Worm (Caenorhabditis elegans) whole organism, L4 larva: Measurements from ENCODE around the gene R07D5.2.

Experiments used
- F49E8.2 ChIP-seq: sonication (generic microtip); optimal IDR thresholded peaks from 2 replicates; lab custom pipeline; 2016; ENCODE audit warnings: missing compliant biosample characterization, mild to moderate bottlenecking, missing genetic modification characterization, borderline replicate concordance
- aha-1 ChIP-seq: fragments of 150-350 bp; peaks from one replicate; lab custom pipeline; 2014; ENCODE audit warnings: missing biosample characterization, missing genetic modification characterization
- ceh-32 ChIP-seq: sonication (generic microtip); optimal IDR thresholded peaks from 2 replicates; lab custom pipeline; 2016; ENCODE audit warnings: mild to moderate bottlenecking, missing genetic modification characterization, missing compliant biosample characterization; ENCODE audit not compliant: poor library complexity
- ceh-62 ChIP-seq: sonication (generic microtip); optimal IDR thresholded peaks from 2 replicates; lab custom pipeline; 2017; ENCODE audit warnings: missing biosample characterization, missing genetic modification characterization
- ctbp-1 ChIP-seq: fragments of 200-800 bp; sonication (Bioruptor generic); IDR thresholded peaks from 2 replicates; pipeline ENCODE4 v1.3.6; 2022; ENCODE audit warnings: missing genetic modification reagents, missing genetic modification characterization, missing compliant biosample characterization
- dmd-8 ChIP-seq: fragments of 200-800 bp; sonication (Bioruptor generic); IDR thresholded peaks from 2 replicates; pipeline ENCODE4 v1.3.6; 2022; ENCODE audit warnings: missing genetic modification characterization, missing compliant biosample characterization
- dpl-1 ChIP-seq: fragments of 150-350 bp; optimal IDR thresholded peaks from 2 replicates; lab custom pipeline; 2014; ENCODE audit warnings: missing biosample characterization, missing genetic modification reagents, missing genetic modification characterization
- duxl-1 ChIP-seq: sonication (generic microtip); optimal IDR thresholded peaks from 2 replicates; lab custom pipeline; 2016; ENCODE audit warnings: mild to moderate bottlenecking, missing genetic modification characterization, moderate library complexity, missing compliant biosample characterization; ENCODE audit not compliant: poor library complexity
- dve-1 ChIP-seq: sonication (generic microtip); optimal IDR thresholded peaks from 2 replicates; lab custom pipeline; 2017; ENCODE audit warnings: antibody characterized with exemption, mild to moderate bottlenecking, missing genetic modification characterization, missing compliant biosample characterization; ENCODE audit not compliant: insufficient read depth
- hlh-11 ChIP-seq: fragments of 200-800 bp; sonication (Bioruptor generic); optimal IDR thresholded peaks from 2 replicates; lab custom pipeline; 2018; ENCODE audit warnings: mild to moderate bottlenecking, missing genetic modification characterization, missing compliant biosample characterization
- hlh-30 ChIP-seq: sonication (generic microtip); optimal IDR thresholded peaks from 2 replicates; lab custom pipeline; 2017; ENCODE audit warnings: antibody characterized with exemption, mild to moderate bottlenecking, missing genetic modification characterization, missing compliant biosample characterization; ENCODE audit not compliant: insufficient read depth
- lin-13 ChIP-seq: fragments of 150-350 bp; optimal IDR thresholded peaks from 2 replicates; lab custom pipeline; 2014; ENCODE audit warnings: missing biosample characterization, missing genetic modification reagents, missing genetic modification characterization
- lin-15B ChIP-seq: fragments of 150-350 bp; sonication (generic microtip); optimal IDR thresholded peaks from 3 replicates; lab custom pipeline; 2014; ENCODE audit warnings: missing biosample characterization, missing genetic modification characterization
- lin-39 ChIP-seq: fragments of 150-350 bp; optimal IDR thresholded peaks from 2 replicates; lab custom pipeline; 2014; ENCODE audit warnings: missing biosample characterization, missing genetic modification reagents, missing genetic modification characterization
- mdl-1 ChIP-seq, 2 experiments: fragments of 150-350 bp in 1 of 2; sonication (generic microtip) in 1 of 2; optimal IDR thresholded peaks; 2 replicates each; lab custom pipeline; 2014 to 2017; ENCODE audit warnings: missing biosample characterization in 2 of 2, missing genetic modification characterization in 2 of 2
- mep-1 ChIP-seq: fragments of 150-350 bp; sonication (generic microtip); optimal IDR thresholded peaks from 3 replicates; lab custom pipeline; 2014; ENCODE audit warnings: missing biosample characterization, missing genetic modification characterization
- nhr-102 ChIP-seq: sonication (generic microtip); optimal IDR thresholded peaks from 2 replicates; lab custom pipeline; 2016; ENCODE audit warnings: mild to moderate bottlenecking, missing genetic modification characterization, moderate library complexity, missing compliant biosample characterization
- nhr-11 ChIP-seq: fragments of 150-350 bp; optimal IDR thresholded peaks from 2 replicates; lab custom pipeline; 2014; ENCODE audit warnings: missing biosample characterization, missing genetic modification characterization
- nhr-111 ChIP-seq: fragments of 200-800 bp; sonication (Bioruptor generic); optimal IDR thresholded peaks from 2 replicates; lab custom pipeline; 2018; ENCODE audit warnings: mild to moderate bottlenecking, missing genetic modification characterization, missing compliant biosample characterization
- nhr-25 ChIP-seq: sonication (generic microtip); optimal IDR thresholded peaks from 2 replicates; lab custom pipeline; 2017; ENCODE audit warnings: missing genetic modification characterization, mild to moderate bottlenecking, missing compliant biosample characterization, antibody characterized with exemption, moderate library complexity, borderline replicate concordance; ENCODE audit not compliant: insufficient read depth
- nhr-28 ChIP-seq: fragments of 150-350 bp; optimal IDR thresholded peaks from 2 replicates; lab custom pipeline; 2014; ENCODE audit warnings: missing biosample characterization, missing genetic modification characterization
- nhr-41 ChIP-seq: fragments of 200-800 bp; sonication (Bioruptor generic); IDR thresholded peaks from 2 replicates; pipeline ENCODE4 v1.3.6; 2022; ENCODE audit warnings: missing genetic modification reagents, missing genetic modification characterization, missing compliant biosample characterization
- php-3 ChIP-seq: fragments of 200-800 bp; sonication (Bioruptor generic); IDR thresholded peaks from 2 replicates; pipeline ENCODE4 v1.3.6; 2022; ENCODE audit warnings: missing genetic modification reagents, missing genetic modification characterization, missing compliant biosample characterization
- set-16 ChIP-seq: fragments of 200-800 bp; sonication (Bioruptor generic); IDR thresholded peaks from 2 replicates; pipeline ENCODE4 v1.3.6; 2022; ENCODE audit warnings: missing genetic modification reagents, missing genetic modification characterization, missing compliant biosample characterization
- snpc-1.2 ChIP-seq: fragments of 200-800 bp; sonication (Bioruptor generic); IDR thresholded peaks from 2 replicates; pipeline ENCODE4 v1.3.6; 2022; ENCODE audit warnings: missing genetic modification reagents, missing genetic modification characterization, missing compliant biosample characterization
- tag-97 ChIP-seq: fragments of 200-800 bp; sonication (Bioruptor generic); IDR thresholded peaks from 2 replicates; pipeline ENCODE4 v1.3.6; 2022; ENCODE audit warnings: missing genetic modification characterization, missing compliant biosample characterization
- tra-1 ChIP-seq: fragments of 200-800 bp; sonication (Bioruptor generic); IDR thresholded peaks from 2 replicates; pipeline ENCODE4 v1.3.6; 2022; ENCODE audit warnings: missing genetic modification reagents, missing genetic modification characterization, missing compliant biosample characterization
- unc-39 ChIP-seq: sonication (generic microtip); optimal IDR thresholded peaks from 2 replicates; lab custom pipeline; 2017; ENCODE audit warnings: missing biosample characterization, missing genetic modification characterization
- unc-62 ChIP-seq, 3 experiments: fragments of 150-350 bp in 1 of 3; sonication (generic microtip); optimal IDR thresholded peaks in 2 of 3; peaks in 1 of 3; 1 replicate in 1 of 3; 2 replicates in 2 of 3; lab custom pipeline; 2014 to 2017; ENCODE audit warnings: missing biosample characterization in 3 of 3, missing genetic modification characterization in 3 of 3, missing genetic modification reagents in 3 of 3, missing genotype in 1 of 3
- vab-7 ChIP-seq: fragments of 200-800 bp; sonication (Bioruptor generic); IDR thresholded peaks from 2 replicates; pipeline ENCODE4 v1.3.6; 2022; ENCODE audit warnings: missing genetic modification reagents, missing genetic modification characterization, missing compliant biosample characterization
- zag-1 ChIP-seq: fragments of 150-350 bp; optimal IDR thresholded peaks from 2 replicates; lab custom pipeline; 2014; ENCODE audit warnings: missing biosample characterization, missing genetic modification characterization
- zfp-3 ChIP-seq: fragments of 200-800 bp; sonication (Bioruptor generic); conservative IDR thresholded peaks from 2 replicates; pipeline ENCODE4 v1.3.6; 2022; ENCODE audit warnings: missing genetic modification reagents, missing genetic modification characterization, missing compliant biosample characterization
- ztf-11 ChIP-seq: fragments of 150-350 bp; optimal IDR thresholded peaks from 2 replicates; lab custom pipeline; 2014; ENCODE audit warnings: missing biosample characterization, missing genetic modification characterization

The R07D5.2 gene

ce11 chrX:15158699-15159312, 42.4 kb upstream of the R07D5.2 start, which contains the start of gene C11G10.1:
TSS of gene C11G10.1 (minus strand) at chrX:15158749.
- TF ChIP-seq nhr-41 (GFP tag; lab: Robert Waterston, UW): no peak
- no peak for TF ChIP-seq lin-39
- peak; percentile 29 for TF ChIP-seq aha-1 (tag; lab: Kevin White, UChicago)
- peak in 1 of 2 experiments; percentile 39 for TF ChIP-seq mdl-1 (tag; optimal IDR thresholded peaks at IDR 0.05; lab: Kevin White, UChicago)
- TF ChIP-seq nhr-28: peak; percentile 40
- TF ChIP-seq hlh-11 (tag; lab: Kevin White, UChicago): peak; percentile 44
- TF ChIP-seq hlh-30 (tag; lab: Kevin White, UChicago): peak; percentile 66

ce11 chrX:15157854-15158253, 41.4 kb upstream of the R07D5.2 start:
- no peak for TF ChIP-seq lin-13 (GFP tag; lab: Kevin White, UChicago)
- peak; percentile 34; the same call in 1 of the 2 replicates for TF ChIP-seq snpc-1.2
- TF ChIP-seq tag-97 (GFP tag; lab: Robert Waterston, UW): no peak
- TF ChIP-seq, all 104 proteins: peak for 1

DNA sequence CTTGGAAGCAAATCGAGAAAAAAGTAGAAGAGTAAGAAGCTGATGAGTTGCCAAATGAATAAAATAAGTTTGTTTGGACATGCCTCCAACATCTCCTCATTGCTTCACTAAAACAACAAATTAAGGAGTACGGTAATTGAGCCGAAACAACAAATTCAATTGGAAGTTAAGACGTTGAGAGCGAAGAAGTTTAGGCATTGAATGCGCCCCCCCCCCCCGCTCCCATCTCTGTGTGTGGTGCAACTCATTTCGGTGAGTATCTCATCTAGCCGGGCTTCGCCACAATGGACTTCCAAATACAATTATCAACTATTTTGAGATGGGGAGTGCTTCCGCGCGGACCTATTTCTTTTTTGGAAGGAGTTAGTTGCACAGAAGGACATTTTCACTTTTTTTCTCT, 38.6 kb upstream of the R07D5.2 start:
- TF ChIP-seq nhr-41 (GFP tag; lab: Robert Waterston, UW): no peak
- TF ChIP-seq aha-1 (tag; lab: Kevin White, UChicago): peak; percentile 68

- TF ChIP-seq php-3 (no peak), unc-39 (tag; lab: Kevin White, UChicago) (no peak), dpl-1 (GFP tag; lab: Kevin White, UChicago) (no peak), unc-62 (GFP tag; optimal IDR thresholded peaks at IDR 0.05 in 1 of 2; lab: Kevin White, UChicago) (peak in 1 of 2 experiments; percentile 97), unc-62 (tag; optimal IDR thresholded peaks at IDR 0.05; lab: Kevin White, UChicago) (no peak), vab-7 (GFP tag; lab: Robert Waterston, UW) (no peak), aha-1 (tag; lab: Kevin White, UChicago) (peak; percentile 53), set-16 (GFP tag; lab: Robert Waterston, UW) (peak; percentile 39)
These were observed 32.4 kb upstream of the R07D5.2 start for ce11 chrX:15148831-15149230.

DNA sequence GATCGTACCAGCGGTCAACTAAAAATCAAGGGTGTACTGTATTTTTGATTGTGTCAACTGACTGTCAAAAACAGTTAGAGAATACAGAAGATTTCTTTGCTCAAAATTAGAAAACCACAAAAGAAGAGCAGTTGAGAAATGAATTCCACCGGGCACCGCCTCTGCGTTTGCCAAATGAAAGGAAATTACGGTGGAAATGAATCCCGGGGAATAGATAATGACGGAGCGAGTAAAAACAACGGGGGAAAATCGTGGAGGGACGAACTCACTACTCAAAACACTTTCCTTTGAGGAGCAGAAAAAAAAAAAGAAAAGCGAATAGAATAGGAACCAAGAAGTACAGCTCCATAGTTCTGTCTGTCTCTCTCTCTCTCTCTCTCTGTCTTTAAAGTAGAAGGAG, 32.0 kb upstream of the R07D5.2 start:
- TF ChIP-seq lin-15B (no peak), F49E8.2 (tag; lab: Kevin White, UChicago) (no peak), aha-1 (tag; lab: Kevin White, UChicago) (peak; percentile 90), nhr-11 (tag; lab: Kevin White, UChicago) (no peak), ceh-62 (tag; lab: Kevin White, UChicago) (no peak)

DNA sequence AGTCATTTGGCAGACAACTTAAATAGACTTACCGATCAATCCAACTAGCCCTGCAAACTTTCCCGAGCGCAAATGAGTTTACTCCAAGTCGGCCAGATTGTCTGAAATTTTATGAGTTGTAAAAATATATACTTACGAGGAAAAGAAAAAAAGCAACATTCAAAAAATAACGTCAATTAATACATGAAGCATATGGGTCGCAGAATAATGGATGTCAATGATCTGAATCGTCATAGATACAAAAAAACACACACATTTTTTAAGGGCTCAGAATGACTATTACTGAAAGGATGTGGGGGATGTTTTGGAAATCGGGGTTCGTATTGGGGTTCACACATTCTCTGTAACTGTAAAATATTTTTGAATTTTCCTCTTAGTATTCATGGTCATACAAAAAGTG, 31.2 kb upstream of the R07D5.2 start, which contains the start of gene unc-7:
TSS of gene unc-7 (minus strand) at position 101 of the 400 bp plus-strand sequence.
- TF ChIP-seq unc-62 (GFP tag; optimal IDR thresholded peaks at IDR 0.05 in 1 of 2; lab: Kevin White, UChicago): peak in 1 of 2 experiments; percentile 42
- TF ChIP-seq unc-62 (tag; optimal IDR thresholded peaks at IDR 0.05; lab: Kevin White, UChicago): no peak
- TF ChIP-seq ceh-32 (tag; lab: Kevin White, UChicago): no peak

ce11 chrX:15146415-15147210, 30.2 kb upstream of the R07D5.2 start:
- TF ChIP-seq dve-1 (no peak), dpl-1 (GFP tag; lab: Kevin White, UChicago) (no peak), vab-7 (GFP tag; lab: Robert Waterston, UW) (peak; percentile 82), hlh-11 (tag; lab: Kevin White, UChicago) (peak; percentile 40), nhr-41 (GFP tag; lab: Robert Waterston, UW) (0 out of 2 replicates have a peak, but pooled peaks have one; percentile 48), lin-39 (no peak), nhr-25 (tag; lab: Kevin White, UChicago) (no peak), zag-1 (tag; lab: Kevin White, UChicago) (no peak), nhr-11 (tag; lab: Kevin White, UChicago) (no peak), zfp-3 (no peak; the same call in 1 of the 2 replicates), nhr-111 (GFP tag; lab: Kevin White, UChicago) (peak; percentile 63), ztf-11 (tag; lab: Kevin White, UChicago) (no peak), mep-1 (tag; lab: Kevin White, UChicago) (peak; percentile 48), ctbp-1 (GFP tag; lab: Robert Waterston, UW) (0 out of 2 replicates have a peak, but pooled peaks have one; percentile 53), dmd-8 (GFP tag; lab: Robert Waterston, UW) (peak; percentile 83), nhr-102 (tag; lab: Kevin White, UChicago) (no peak), duxl-1 (tag; lab: Kevin White, UChicago) (peak; percentile 70), tra-1 (GFP tag; lab: Robert Waterston, UW) (0 out of 2 replicates have a peak, but pooled peaks have one; percentile 56)
